Worm (Caenorhabditis elegans): ENCODE measurements around the gene mek-1.

DNA sequence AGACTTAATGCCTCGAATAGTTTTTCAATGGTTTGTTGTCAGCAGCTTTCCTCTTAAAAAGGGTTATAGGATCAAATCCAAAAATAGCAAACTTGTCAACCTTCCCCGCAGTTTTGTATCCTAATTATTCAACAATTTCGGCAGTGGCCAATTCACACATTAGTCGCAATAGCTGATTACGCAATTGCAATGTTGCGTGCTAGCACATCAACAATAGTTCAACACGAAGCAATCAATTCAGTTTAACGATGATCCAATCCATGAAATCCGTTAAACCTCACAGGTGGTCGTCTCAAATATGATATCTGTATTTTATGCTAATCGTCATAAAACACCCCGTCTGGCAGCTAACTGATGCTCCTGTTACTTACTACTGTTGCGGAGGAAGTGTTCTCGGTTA, 26.4 kb upstream of the mek-1 start:
- TF ChIP-seq nhr-76 (tag; optimal IDR thresholded peaks at IDR 0.05) (no peak), nhr-237 (tag; optimal IDR thresholded peaks at IDR 0.05) (no peak), lir-3 (tag; optimal IDR thresholded peaks at IDR 0.05; ENCODE audit: poor library complexity) (no peak)
